Fruit fly (Drosophila melanogaster) whole organism, wandering third instar larva: ENCODE measurements around the gene CG9672.
A peak's percentile ranks its signal among the peaks of the same experiment; 100 is the strongest.

Experiments used
- Dfd ChIP-seq: fragments of >200 bp; optimal IDR thresholded peaks from 2 replicates; lab custom pipeline; 2017; ENCODE audit warnings: missing biosample characterization, missing genetic modification characterization
- Dif ChIP-seq: fragments of 200-275, 200-300 bp; sonication (Bioruptor generic); optimal IDR thresholded peaks from 2 replicates; lab custom pipeline; 2018; ENCODE audit warnings: missing biosample characterization, missing genetic modification characterization; ENCODE audit not compliant: partially characterized antibody
- OdsH ChIP-seq: fragments of 200-800 bp; sonication (Bioruptor generic); optimal IDR thresholded peaks from 2 replicates; lab custom pipeline; 2016; ENCODE audit warnings: missing biosample characterization, mild to moderate bottlenecking, missing genetic modification characterization
- Sp1 ChIP-seq: fragments of 200-800 bp; sonication (Bioruptor generic); optimal IDR thresholded peaks from 3 replicates; lab custom pipeline; 2019; ENCODE audit warnings: missing biosample characterization, mild to moderate bottlenecking, missing genetic modification characterization, moderate library complexity
- Vsx2 ChIP-seq: fragments of 200-300, 225-300 bp; sonication (Bioruptor generic); optimal IDR thresholded peaks from 2 replicates; lab custom pipeline; 2018; ENCODE audit warnings: missing biosample characterization, missing genetic modification characterization; ENCODE audit not compliant: partially characterized antibody
- fru ChIP-seq: fragments of 200-800 bp; sonication (Bioruptor generic); optimal IDR thresholded peaks from 3 replicates; lab custom pipeline; 2016; ENCODE audit warnings: missing biosample characterization, mild to moderate bottlenecking, missing genetic modification characterization
- psq ChIP-seq: fragments of 200-800 bp; sonication (Bioruptor generic); optimal IDR thresholded peaks from 3 replicates; lab custom pipeline; 2017; ENCODE audit warnings: missing biosample characterization, mild to moderate bottlenecking, missing genetic modification characterization, moderate library complexity

DNA sequence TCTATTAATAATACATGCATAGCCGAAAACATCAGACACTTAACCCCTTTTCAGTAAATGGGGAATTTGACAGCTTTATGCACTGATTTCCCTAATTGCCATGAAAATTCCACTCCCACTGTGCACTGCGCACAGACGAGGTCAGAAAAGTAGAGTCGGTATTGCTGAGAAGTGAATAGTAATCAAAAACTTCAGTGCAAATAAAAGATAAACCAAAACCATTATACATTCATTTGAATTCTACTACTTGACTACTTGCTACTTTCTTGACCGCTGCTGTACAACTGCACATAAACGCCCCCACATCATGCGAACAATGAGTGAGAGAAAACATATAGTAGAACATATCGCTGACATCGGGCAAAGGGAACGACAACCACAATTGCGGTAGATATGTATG is 15.2 kb downstream of the CG9672 start:
- TF ChIP-seq OdsH (GFP tag; lab: Kevin White, UChicago) = peak; percentile 54
- no peak for TF ChIP-seq Vsx2 (GFP tag; lab: Kevin White, UChicago)
- peak; percentile 59 for TF ChIP-seq fru
- TF ChIP-seq psq (GFP tag; lab: Kevin White, UChicago) = peak; percentile 24
- TF ChIP-seq Dif (GFP tag; lab: Kevin White, UChicago) = no peak
- TF ChIP-seq Dfd = no peak
- peak; percentile 20 for TF ChIP-seq Sp1 (GFP tag; lab: Kevin White, UChicago)
